Worm (Caenorhabditis elegans): ENCODE results near the gene iglr-2.

ce11 chrIII:8280352-8280751 is 50.8 kb downstream of the iglr-2 start:
- TF ChIP-seq dpl-1 (GFP tag; optimal IDR thresholded peaks at IDR 0.05) (no peak), lin-26 (GFP tag; IDR thresholded peaks at IDR 0.05) (no peak), unc-130 (GFP tag; optimal IDR thresholded peaks at IDR 0.05) (no peak), K12H6.12 (tag; optimal IDR thresholded peaks at IDR 0.05) (no peak), F55B11.4 (tag; optimal IDR thresholded peaks at IDR 0.05; ENCODE audit: borderline replicate concordance, insufficient read depth) (no peak), T26A5.8 (tag; optimal IDR thresholded peaks at IDR 0.05) (no peak), dox-1 (GFP tag; IDR thresholded peaks at IDR 0.05) (no peak), ccch-3 (GFP tag; optimal IDR thresholded peaks at IDR 0.05) (no peak), ztf-28 (GFP tag; IDR thresholded peaks at IDR 0.05) (no peak), Y56A3A.18 (GFP tag; IDR thresholded peaks at IDR 0.05) (no peak), attf-3 (GFP tag; conservative IDR thresholded peaks at IDR 0.05) (no peak)

All from whole organism, young adult.